Fruit fly (Drosophila melanogaster): ENCODE measurements around the gene CG6333.
A peak's percentile ranks its signal among the peaks of the same experiment; 100 is the strongest.

CG6333 gene

DNA sequence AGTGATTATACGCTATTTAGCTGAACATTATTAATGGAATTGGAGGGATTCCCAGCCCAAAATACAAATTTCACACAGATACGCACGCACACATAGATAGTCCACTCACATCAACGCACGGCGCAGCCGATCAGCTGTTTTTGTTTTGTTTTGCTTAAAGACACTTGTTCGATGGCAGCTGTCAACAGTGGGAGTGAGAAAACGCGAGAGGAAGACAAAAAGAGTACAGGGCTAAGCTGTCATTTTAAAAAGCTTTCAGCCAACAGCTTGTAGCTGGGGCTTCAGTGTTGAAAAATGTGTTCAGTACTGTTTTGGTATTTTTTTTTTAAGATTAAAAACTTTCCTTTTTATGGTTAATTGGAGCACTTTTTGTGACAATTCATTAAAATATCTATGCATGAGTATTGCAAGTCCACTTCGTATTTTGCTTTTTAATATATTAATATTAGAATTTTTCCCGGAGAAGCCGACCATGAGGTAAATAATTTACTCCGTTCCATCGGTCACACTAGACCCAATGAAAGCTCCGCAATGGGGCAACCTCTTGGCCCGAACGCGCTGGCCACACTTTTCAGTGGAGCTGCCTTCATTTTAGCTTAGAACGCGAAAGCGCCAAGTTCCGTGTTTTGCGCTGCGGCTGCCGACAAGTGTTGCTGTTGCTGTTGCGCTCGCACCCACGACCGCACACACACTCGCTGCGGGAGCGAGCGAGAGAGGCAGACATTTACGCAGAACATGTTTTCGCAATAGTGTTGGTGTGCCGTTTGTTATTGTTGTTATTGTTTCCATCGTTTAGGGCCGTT, 47.1 kb upstream of the CG6333 start (continued):
- TF ChIP-seq CG16813 (GFP tag; IDR thresholded peaks at IDR 0.05; ENCODE audit: partially characterized antibody) (0 out of 3 replicates have a peak, but pooled peaks have one; percentile 7), Elba2 (GFP tag; optimal IDR thresholded peaks at IDR 0.05) (no peak), onecut (GFP tag; IDR thresholded peaks at IDR 0.05) (no peak), lilli (GFP tag; optimal IDR thresholded peaks at IDR 0.05) (peak; percentile 58), CG8290 (GFP tag; optimal IDR thresholded peaks at IDR 0.05) (peak; percentile 53), CG8290 (tag; optimal IDR thresholded peaks at IDR 0.05) (peak in 1 of 2 experiments; percentile 90), CG15011 (GFP tag; optimal IDR thresholded peaks at IDR 0.05) (no peak), ase (GFP tag; IDR thresholded peaks at IDR 0.05) (no peak), disco-r (GFP tag; optimal IDR thresholded peaks at IDR 0.05) (no peak), CG10209 (GFP tag; optimal IDR thresholded peaks at IDR 0.05) (peak; percentile 1), phol (tag; optimal IDR thresholded peaks at IDR 0.05) (peak; percentile 61), CG32532 (GFP tag; IDR thresholded peaks at IDR 0.05) (peak; percentile 48; the same call in 1 of the 2 replicates), CG1647 (GFP tag; optimal IDR thresholded peaks at IDR 0.05) (peak; percentile 16), maf-S (GFP tag; optimal IDR thresholded peaks at IDR 0.05) (no peak), Mes4 (GFP tag; optimal IDR thresholded peaks at IDR 0.05) (no peak), sqz (GFP tag; optimal IDR thresholded peaks at IDR 0.05) (peak; percentile 17), BEAF-32 (GFP tag; optimal IDR thresholded peaks at IDR 0.05) (peak; percentile 31), crol (GFP tag; IDR thresholded peaks at IDR 0.05) (no peak), CG2678 (tag; optimal IDR thresholded peaks at IDR 0.05) (peak; percentile 58), CG4730 (GFP tag; IDR thresholded peaks at IDR 0.05) (no peak), CG11398 (GFP tag; optimal IDR thresholded peaks at IDR 0.05) (no peak), CG12104 (GFP tag; optimal IDR thresholded peaks at IDR 0.05) (peak; percentile 45), Ets65A (GFP tag) (peak; percentile 40), pb (GFP tag; optimal IDR thresholded peaks at IDR 0.05) (no peak), CG17912 (GFP tag; optimal IDR thresholded peaks at IDR 0.05) (no peak), bcd (GFP tag; optimal IDR thresholded peaks at IDR 0.05) (peak; percentile 57), CG7963 (GFP tag; IDR thresholded peaks at IDR 0.05; ENCODE audit: partially characterized antibody) (no peak), D (optimal IDR thresholded peaks at IDR 0.05) (no peak), D (GFP tag; optimal IDR thresholded peaks at IDR 0.05) (no peak), Hmx (GFP tag; optimal IDR thresholded peaks at IDR 0.05) (no peak), fu2 (GFP tag; optimal IDR thresholded peaks at IDR 0.05) (peak; percentile 30), CG1603 (tag; optimal IDR thresholded peaks at IDR 0.05) (peak; percentile 25), CG3726 (GFP tag; IDR thresholded peaks at IDR 0.05) (no peak), Ada2b (GFP tag; IDR thresholded peaks at IDR 0.05) (peak; percentile 21; the same call in 1 of the 2 replicates), dm (GFP tag; optimal IDR thresholded peaks at IDR 0.05) (peak; percentile 2), CG6813 (GFP tag; optimal IDR thresholded peaks at IDR 0.05) (peak; percentile 69), CG17328 (GFP tag; IDR thresholded peaks at IDR 0.05) (no peak), CG6254 (GFP tag; optimal IDR thresholded peaks at IDR 0.05) (no peak), cwo (GFP tag; optimal IDR thresholded peaks at IDR 0.05) (peak; percentile 50), CG14050 (GFP tag; IDR thresholded peaks at IDR 0.05) (no peak; the same call in 2 of the 3 replicates), amos (GFP tag; IDR thresholded peaks at IDR 0.05; ENCODE audit: partially characterized antibody) (peak; percentile 49; the same call in 1 of the 2 replicates), CG17186 (GFP tag; optimal IDR thresholded peaks at IDR 0.05) (no peak), CG15479 (GFP tag; optimal IDR thresholded peaks at IDR 0.05) (peak; percentile 38), HHEX (GFP tag; optimal IDR thresholded peaks at IDR 0.05) (peak; percentile 10), Med (GFP tag) (peak; percentile 87), ewg (GFP tag; optimal IDR thresholded peaks at IDR 0.05) (peak; percentile 12), schlank (tag; optimal IDR thresholded peaks at IDR 0.05) (no peak), TFAM (GFP tag; optimal IDR thresholded peaks at IDR 0.05) (no peak), CG4424 (GFP tag; optimal IDR thresholded peaks at IDR 0.05) (peak; percentile 66), h (optimal IDR thresholded peaks at IDR 0.05) (no peak)

Measured in whole organism, embryonic.